Worm (Caenorhabditis elegans) whole organism, L3 larva: ENCODE measurements around the gene cyb-2.1.
A peak's percentile ranks its signal among the peaks of the same experiment; 100 is the strongest.

Source experiments
- R02D3.7 ChIP-seq: fragments of 150-350 bp; optimal IDR thresholded peaks from 2 replicates; lab custom pipeline; 2014; ENCODE audit warnings: missing biosample characterization, missing genetic modification characterization
- ZK546.5 ChIP-seq: sonication (generic microtip); optimal IDR thresholded peaks from 2 replicates; lab custom pipeline; 2017; ENCODE audit warnings: missing biosample characterization, missing genetic modification characterization
- aly-2 ChIP-seq: fragments of 150-350 bp; optimal IDR thresholded peaks from 2 replicates; lab custom pipeline; 2014; ENCODE audit warnings: missing biosample characterization, missing genetic modification characterization
- ama-1 ChIP-seq: fragments of 150-350 bp; optimal IDR thresholded peaks from 2 replicates; lab custom pipeline; 2018
- ceh-16 ChIP-seq: sonication (generic microtip); optimal IDR thresholded peaks from 2 replicates; lab custom pipeline; 2017; ENCODE audit warnings: missing biosample characterization, missing genetic modification characterization
- ceh-28 ChIP-seq: fragments of 150-350 bp; optimal IDR thresholded peaks from 2 replicates; lab custom pipeline; 2014; ENCODE audit warnings: missing biosample characterization, missing genetic modification reagents, missing genetic modification characterization
- ceh-82 ChIP-seq: fragments of 150-350 bp; optimal IDR thresholded peaks from 2 replicates; lab custom pipeline; 2014; ENCODE audit warnings: missing biosample characterization, missing genetic modification characterization
- ceh-9 ChIP-seq: sonication (generic microtip); optimal IDR thresholded peaks from 2 replicates; lab custom pipeline; 2018; ENCODE audit warnings: missing biosample characterization, missing genetic modification characterization
- daf-12 ChIP-seq: fragments of 150-350 bp; optimal IDR thresholded peaks from 2 replicates; lab custom pipeline; 2014; ENCODE audit warnings: missing biosample characterization, missing genetic modification reagents, missing genetic modification characterization
- egl-27 ChIP-seq: sonication (generic microtip); optimal IDR thresholded peaks from 4 replicates; lab custom pipeline; 2017; ENCODE audit warnings: missing biosample characterization, missing genetic modification reagents, missing genetic modification characterization
- egl-5 ChIP-seq: fragments of 150-350 bp; optimal IDR thresholded peaks from 2 replicates; lab custom pipeline; 2017; ENCODE audit warnings: missing biosample characterization, missing genetic modification reagents, missing genetic modification characterization, inconsistent platforms
- elt-1 ChIP-seq: fragments of 150-350 bp; optimal IDR thresholded peaks from 2 replicates; lab custom pipeline; 2014; ENCODE audit warnings: missing biosample characterization, missing genetic modification characterization
- elt-2 ChIP-seq: sonication (generic microtip); optimal IDR thresholded peaks from 2 replicates; lab custom pipeline; 2016; ENCODE audit warnings: missing genetic modification reagents, mild to moderate bottlenecking, missing genetic modification characterization, missing compliant biosample characterization
- elt-3 ChIP-seq, 3 experiments: fragments of 150-350 bp in 1 of 3; sonication (generic microtip) in 2 of 3; optimal IDR thresholded peaks; 2 replicates in 2 of 3; 4 replicates in 1 of 3; lab custom pipeline; 2014 to 2017; ENCODE audit warnings: missing biosample characterization in 3 of 3, missing genetic modification characterization in 3 of 3
- eor-1 ChIP-seq, 2 experiments: fragments of 150-350 bp; optimal IDR thresholded peaks; 2 replicates each; lab custom pipeline; 2014 to 2018; ENCODE audit warnings: missing biosample characterization in 2 of 2, missing genetic modification characterization in 2 of 2
- fkh-10 ChIP-seq: sonication (generic microtip); optimal IDR thresholded peaks from 2 replicates; lab custom pipeline; 2017; ENCODE audit warnings: missing biosample characterization, missing genetic modification reagents, missing genetic modification characterization
- fkh-2 ChIP-seq: fragments of 150-350 bp; optimal IDR thresholded peaks from 2 replicates; lab custom pipeline; 2014; ENCODE audit warnings: missing biosample characterization, missing genetic modification reagents, missing genetic modification characterization
- fos-1 ChIP-seq: fragments of 150-350 bp; optimal IDR thresholded peaks from 2 replicates; lab custom pipeline; 2014; ENCODE audit warnings: missing biosample characterization, missing genetic modification characterization
- hmg-11 ChIP-seq: sonication (generic microtip); optimal IDR thresholded peaks from 2 replicates; lab custom pipeline; 2016; ENCODE audit warnings: missing genetic modification characterization, missing compliant biosample characterization
- jun-1 ChIP-seq: fragments of 150-350 bp; optimal IDR thresholded peaks from 2 replicates; lab custom pipeline; 2014; ENCODE audit warnings: missing biosample characterization, missing genetic modification reagents, missing genetic modification characterization
- lin-15B ChIP-seq: fragments of 150-350 bp; optimal IDR thresholded peaks from 2 replicates; lab custom pipeline; 2014; ENCODE audit warnings: missing biosample characterization, missing genetic modification characterization
- lin-39 ChIP-seq: fragments of 150-350 bp; optimal IDR thresholded peaks from 2 replicates; lab custom pipeline; 2018; ENCODE audit warnings: missing biosample characterization, missing genetic modification reagents, missing genetic modification characterization
- lsy-12 ChIP-seq: sonication (generic microtip); optimal IDR thresholded peaks from 2 replicates; lab custom pipeline; 2016; ENCODE audit warnings: mild to moderate bottlenecking, missing genetic modification characterization, missing compliant biosample characterization
- mdl-1 ChIP-seq: fragments of 150-350 bp; optimal IDR thresholded peaks from 2 replicates; lab custom pipeline; 2014; ENCODE audit warnings: missing biosample characterization, missing genetic modification characterization
- mml-1 ChIP-seq: fragments of 150-350 bp; sonication (generic microtip); optimal IDR thresholded peaks from 3 replicates; lab custom pipeline; 2014; ENCODE audit warnings: missing biosample characterization, missing genetic modification characterization
- nfya-1 ChIP-seq: sonication (generic microtip); optimal IDR thresholded peaks from 2 replicates; lab custom pipeline; 2017; ENCODE audit warnings: missing genetic modification characterization, mild to moderate bottlenecking, missing compliant biosample characterization, antibody characterized with exemption, moderate library complexity; ENCODE audit not compliant: insufficient read depth
- nhr-11 ChIP-seq: fragments of 150-350 bp; optimal IDR thresholded peaks from 2 replicates; lab custom pipeline; 2014; ENCODE audit warnings: missing biosample characterization, missing genetic modification characterization
- nhr-12 ChIP-seq: fragments of 150-350 bp; optimal IDR thresholded peaks from 2 replicates; lab custom pipeline; 2014; ENCODE audit warnings: missing biosample characterization, missing genetic modification characterization
- nhr-23 ChIP-seq: fragments of 150-350 bp; optimal IDR thresholded peaks from 2 replicates; lab custom pipeline; 2014; ENCODE audit warnings: missing biosample characterization, missing genetic modification reagents, missing genetic modification characterization
- nhr-237 ChIP-seq: fragments of 150-350 bp; optimal IDR thresholded peaks from 2 replicates; lab custom pipeline; 2014; ENCODE audit warnings: missing biosample characterization, missing genetic modification characterization
- nhr-25 ChIP-seq: sonication (generic microtip); optimal IDR thresholded peaks from 2 replicates; lab custom pipeline; 2017; ENCODE audit warnings: missing biosample characterization, missing genetic modification characterization
- nhr-28 ChIP-seq: fragments of 150-350 bp; optimal IDR thresholded peaks from 2 replicates; lab custom pipeline; 2014; ENCODE audit warnings: missing biosample characterization, missing genetic modification characterization
- nhr-43 ChIP-seq: sonication (generic microtip); optimal IDR thresholded peaks from 2 replicates; lab custom pipeline; 2016; ENCODE audit warnings: mild to moderate bottlenecking, missing genetic modification characterization, missing compliant biosample characterization; ENCODE audit not compliant: poor library complexity, severe bottlenecking
- nhr-67 ChIP-seq: fragments of 150-350 bp; optimal IDR thresholded peaks from 2 replicates; lab custom pipeline; 2014; ENCODE audit warnings: missing biosample characterization, missing genetic modification characterization
- nhr-76 ChIP-seq: fragments of 150-350 bp; sonication (generic microtip); optimal IDR thresholded peaks from 5 replicates; lab custom pipeline; 2014; ENCODE audit warnings: missing biosample characterization, missing genetic modification characterization
- nhr-77 ChIP-seq: fragments of 150-350 bp; optimal IDR thresholded peaks from 2 replicates; lab custom pipeline; 2014; ENCODE audit warnings: missing biosample characterization, missing genetic modification characterization
- pha-4 ChIP-seq: fragments of 150-350 bp; optimal IDR thresholded peaks from 2 replicates; lab custom pipeline; 2014; ENCODE audit warnings: missing biosample characterization, missing genetic modification reagents, missing genetic modification characterization
- pqm-1 ChIP-seq: fragments of 150-350 bp; optimal IDR thresholded peaks from 2 replicates; lab custom pipeline; 2017; ENCODE audit warnings: missing biosample characterization, missing genetic modification characterization, inconsistent platforms
- sea-2 ChIP-seq: fragments of 150-350 bp; sonication (generic microtip); optimal IDR thresholded peaks from 4 replicates; lab custom pipeline; 2014; ENCODE audit warnings: missing biosample characterization, missing genetic modification reagents, missing genetic modification characterization
- skn-1 ChIP-seq: fragments of 150-350 bp; optimal IDR thresholded peaks from 2 replicates; lab custom pipeline; 2014; ENCODE audit warnings: missing biosample characterization, missing genetic modification characterization
- snpc-4 ChIP-seq: fragments of 150-350 bp; optimal IDR thresholded peaks from 2 replicates; lab custom pipeline; 2014; ENCODE audit warnings: missing biosample characterization, missing genetic modification characterization
- tbx-2 ChIP-seq: sonication (generic microtip); optimal IDR thresholded peaks from 2 replicates; lab custom pipeline; 2016; ENCODE audit warnings: mild to moderate bottlenecking, missing genetic modification characterization, missing compliant biosample characterization
- unc-39 ChIP-seq: sonication (generic microtip); optimal IDR thresholded peaks from 4 replicates; lab custom pipeline; 2017; ENCODE audit warnings: missing biosample characterization, missing genetic modification characterization
- unc-62 ChIP-seq: fragments of 150-350 bp; sonication (generic microtip); optimal IDR thresholded peaks from 4 replicates; lab custom pipeline; 2014; ENCODE audit warnings: missing biosample characterization, missing genetic modification reagents, missing genetic modification characterization
- zag-1 ChIP-seq: fragments of 150-350 bp; optimal IDR thresholded peaks from 2 replicates; lab custom pipeline; 2014; ENCODE audit warnings: missing biosample characterization, missing genetic modification characterization
- ztf-11 ChIP-seq: fragments of 150-350 bp; optimal IDR thresholded peaks from 2 replicates; lab custom pipeline; 2014; ENCODE audit warnings: missing biosample characterization, missing genetic modification characterization
- ztf-4 ChIP-seq: fragments of 150-350 bp; optimal IDR thresholded peaks from 2 replicates; lab custom pipeline; 2014; ENCODE audit warnings: missing biosample characterization, missing genetic modification characterization

Gene cyb-2.1

DNA sequence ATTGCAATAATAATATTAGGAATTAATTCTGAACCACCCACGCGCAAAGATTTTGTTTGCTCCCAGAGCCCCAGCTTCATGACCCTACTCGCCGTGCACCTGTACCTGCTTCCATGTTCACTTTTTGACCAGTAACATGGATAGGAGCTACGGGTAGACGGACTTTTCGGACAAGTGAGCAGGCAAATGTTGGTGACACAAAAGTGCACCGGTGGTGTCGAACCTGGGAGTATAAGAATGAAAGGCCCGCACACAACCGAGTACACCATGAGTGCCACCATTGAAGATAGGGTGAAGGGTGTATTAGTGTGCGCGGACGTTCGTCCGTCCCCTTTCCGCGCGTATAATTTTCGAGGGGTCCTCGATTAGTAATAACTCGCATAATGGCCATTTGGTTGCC lies 40.2 kb downstream of the cyb-2.1 start:
- TF ChIP-seq mdl-1 (tag; lab: Kevin White, UChicago) = no peak
- TF ChIP-seq nhr-67 (tag; lab: Kevin White, UChicago) = no peak
- TF ChIP-seq nhr-25 (tag; lab: Kevin White, UChicago) = peak; percentile 8
- TF ChIP-seq nhr-77 (tag; lab: Kevin White, UChicago) = no peak
- TF ChIP-seq elt-1 (tag; lab: Kevin White, UChicago) = no peak
- no peak for TF ChIP-seq ceh-9 (tag; lab: Kevin White, UChicago)
- TF ChIP-seq jun-1 (tag; lab: Kevin White, UChicago) = no peak
- TF ChIP-seq ceh-28 (tag; lab: Kevin White, UChicago) = no peak
- no peak for TF ChIP-seq egl-5 (tag; lab: Kevin White, UChicago)
- TF ChIP-seq snpc-4 = no peak
- TF ChIP-seq mml-1 (tag; lab: Kevin White, UChicago) = no peak
- TF ChIP-seq R02D3.7 (tag; lab: Kevin White, UChicago) = no peak
- no peak for TF ChIP-seq fos-1
- no peak for TF ChIP-seq egl-27 (tag; lab: Kevin White, UChicago)
- TF ChIP-seq ztf-11 = no peak
- TF ChIP-seq lin-39 (tag; lab: Kevin White, UChicago) = peak; percentile 58
- no peak for TF ChIP-seq skn-1 (tag; lab: Kevin White, UChicago)
- TF ChIP-seq lsy-12 (tag; lab: Kevin White, UChicago) = peak; percentile 49
- no peak for TF ChIP-seq eor-1 (tag; optimal IDR thresholded peaks at IDR 0.05; lab: Kevin White, UChicago)
- TF ChIP-seq elt-3 (tag; optimal IDR thresholded peaks at IDR 0.05; lab: Kevin White, UChicago) = peak in 1 of 3 experiments; percentile 8
- TF ChIP-seq nhr-28 (tag; lab: Kevin White, UChicago) = no peak
- TF ChIP-seq hmg-11 (tag; lab: Kevin White, UChicago) = no peak
- peak; percentile 36 for TF ChIP-seq sea-2 (GFP tag; lab: Kevin White, UChicago)
- no peak for TF ChIP-seq elt-2 (tag; lab: Kevin White, UChicago)
- TF ChIP-seq nhr-43 (tag; lab: Kevin White, UChicago) = peak; percentile 87
- TF ChIP-seq aly-2 (tag; lab: Kevin White, UChicago) = no peak
- TF ChIP-seq fkh-2 (tag; lab: Kevin White, UChicago) = no peak
- TF ChIP-seq pqm-1 = no peak
- peak; percentile 16 for TF ChIP-seq pha-4 (tag; lab: Kevin White, UChicago)
- TF ChIP-seq daf-12 (tag; lab: Kevin White, UChicago) = no peak
- TF ChIP-seq nhr-23 = no peak
- no peak for TF ChIP-seq unc-62 (GFP tag; lab: Kevin White, UChicago)
- TF ChIP-seq ceh-82 = no peak
- TF ChIP-seq nhr-12 = no peak
- no peak for TF ChIP-seq nhr-76
- TF ChIP-seq unc-39 (tag; lab: Kevin White, UChicago) = no peak
- no peak for TF ChIP-seq ceh-16 (tag; lab: Kevin White, UChicago)
- TF ChIP-seq ama-1 = peak; percentile 92
- TF ChIP-seq tbx-2 (tag; lab: Kevin White, UChicago) = peak; percentile 43
- no peak for TF ChIP-seq ZK546.5
- TF ChIP-seq ztf-4 (tag; lab: Kevin White, UChicago) = no peak
- TF ChIP-seq nhr-11 (tag; lab: Kevin White, UChicago) = no peak
- TF ChIP-seq lin-15B (tag; lab: Kevin White, UChicago) = no peak
- no peak for TF ChIP-seq nhr-237 (tag; lab: Kevin White, UChicago)
- no peak for TF ChIP-seq fkh-10
- peak; percentile 24 for TF ChIP-seq nfya-1
- no peak for TF ChIP-seq zag-1

- TF ChIP-seq elt-2 (tag; lab: Kevin White, UChicago) (peak; percentile 0), lin-15B (tag; lab: Kevin White, UChicago) (peak; percentile 31), snpc-4 (peak; percentile 5), skn-1 (tag; lab: Kevin White, UChicago) (peak; percentile 31), eor-1 (tag; optimal IDR thresholded peaks at IDR 0.05; lab: Kevin White, UChicago) (no peak)
- TF ChIP-seq, all 47 proteins: peak for 4
Measured at ce11 chrIV:11026648-11027047, 40.9 kb downstream of the cyb-2.1 start.
